Fruit fly (Drosophila melanogaster) whole organism: Measurements from ENCODE around the gene Ser7.

Source experiments
- CG8478 ChIP-seq: fragments of >200 bp; optimal IDR thresholded peaks from 2 replicates; lab custom pipeline; 2018; ENCODE audit warnings: inconsistent platforms
- Dll ChIP-seq: fragments of >200 bp; optimal IDR thresholded peaks from 2 replicates; lab custom pipeline; 2017
- EcR ChIP-seq, 2 experiments: fragments of >200 bp; optimal IDR thresholded peaks; 2 replicates each; lab custom pipeline; 2017; ENCODE audit warnings: missing biosample characterization in 2 of 2, missing genetic modification characterization in 2 of 2, missing genetic modification reagents in 2 of 2
- pan ChIP-seq: fragments of >200 bp; optimal IDR thresholded peaks from 2 replicates; lab custom pipeline; 2017
- psq ChIP-seq: fragments of >200 bp; optimal IDR thresholded peaks from 2 replicates; lab custom pipeline; 2017
- usp ChIP-seq: fragments of >200 bp; optimal IDR thresholded peaks from 2 replicates; lab custom pipeline; 2017; ENCODE audit warnings: missing biosample characterization, missing genetic modification characterization, mixed read lengths

DNA sequence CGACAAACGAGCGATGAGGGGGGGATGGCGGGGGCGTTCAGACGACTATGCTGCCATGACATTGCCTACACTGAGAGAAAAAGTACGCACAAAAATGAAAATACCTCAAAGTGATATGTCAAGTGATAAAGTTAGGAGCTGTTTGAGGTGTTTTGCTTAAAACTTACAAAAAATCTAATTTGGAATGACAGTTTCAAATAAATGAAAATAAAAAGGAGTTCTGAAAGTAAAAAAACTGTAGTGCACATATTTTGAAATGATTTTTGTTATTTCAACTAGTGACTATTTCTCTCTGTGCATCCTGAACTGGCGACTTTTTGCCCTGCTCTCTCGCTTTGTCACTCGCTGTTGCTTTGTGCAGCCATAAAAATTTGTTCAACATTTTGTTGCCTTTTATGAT is 35.1 kb upstream of the Ser7 start:
- TF ChIP-seq usp (GFP tag; lab: Kevin White, UChicago) (no peak), CG8478 (no peak), pan (no peak), EcR (GFP tag; optimal IDR thresholded peaks at IDR 0.05; lab: Kevin White, UChicago) (no peak), psq (lab: Kevin White, UChicago) (no peak), Dll (lab: Kevin White, UChicago) (no peak)
